Fruit fly (Drosophila melanogaster) whole organism, embryonic: ENCODE measurements around the gene ATPsyngamma.

Experiments
- ATbp ChIP-seq: fragments of 200-800 bp; sonication (Bioruptor generic); optimal IDR thresholded peaks from 2 replicates; lab custom pipeline; 2017; ENCODE audit warnings: missing biosample characterization, mild to moderate bottlenecking, missing genetic modification characterization, missing genetic modification reagents
- Awh ChIP-seq: fragments of 200-800 bp; sonication (Bioruptor generic); IDR thresholded peaks from 2 replicates; pipeline ENCODE4, ENCODE4 v1.3.6; 2022; ENCODE audit warnings: missing biosample characterization, missing genetic modification characterization
- CG11398 ChIP-seq: fragments of 200-800 bp; sonication (Bioruptor generic); optimal IDR thresholded peaks from 2 replicates; lab custom pipeline; 2016; ENCODE audit warnings: missing biosample characterization, missing genetic modification characterization
- CG12299 ChIP-seq: fragments of 200-800 bp; sonication (Bioruptor generic); optimal IDR thresholded peaks from 2 replicates; lab custom pipeline; 2018; ENCODE audit warnings: missing biosample characterization, mild to moderate bottlenecking, missing genetic modification characterization
- CG1233 ChIP-seq: fragments of 200-800 bp; sonication (Bioruptor generic); optimal IDR thresholded peaks from 4 replicates; lab custom pipeline; 2018; ENCODE audit warnings: missing biosample characterization, mild to moderate bottlenecking, missing genetic modification characterization
- CG13775 ChIP-seq: fragments of 200-800 bp; sonication (Bioruptor generic); optimal IDR thresholded peaks from 3 replicates; lab custom pipeline; 2017; ENCODE audit warnings: missing biosample characterization, mild to moderate bottlenecking, missing genetic modification characterization
- CG14441 ChIP-seq: fragments of 200-800 bp; sonication (Bioruptor generic); IDR thresholded peaks from 2 replicates; pipeline ENCODE4 v1.3.6; 2022; ENCODE audit warnings: missing biosample characterization, missing genetic modification characterization
- CG17328 ChIP-seq: fragments of 200-800 bp; sonication (Bioruptor generic); IDR thresholded peaks from 2 replicates; pipeline ENCODE4 v1.3.6; 2022; ENCODE audit warnings: missing biosample characterization, missing genetic modification characterization
- CG7928 ChIP-seq: fragments of 200-800 bp; sonication (Bioruptor generic); optimal IDR thresholded peaks from 2 replicates; lab custom pipeline; 2017; ENCODE audit warnings: missing biosample characterization, mild to moderate bottlenecking, missing genetic modification characterization
- CG8944 ChIP-seq: fragments of 200-800 bp; sonication (Bioruptor generic); optimal IDR thresholded peaks from 3 replicates; lab custom pipeline; 2016; ENCODE audit warnings: missing biosample characterization, missing genetic modification characterization
- CG9932 ChIP-seq: fragments of 200-800 bp; sonication (Bioruptor generic); IDR thresholded peaks from 2 replicates; pipeline ENCODE4 v1.3.6; 2022; ENCODE audit warnings: missing biosample characterization, missing genetic modification characterization
- Dad ChIP-seq: fragments of 200-800 bp; sonication (Bioruptor generic); optimal IDR thresholded peaks from 3 replicates; lab custom pipeline; 2016; ENCODE audit warnings: missing biosample characterization, missing genetic modification characterization
- Doc2 ChIP-seq: fragments of 200-800 bp; sonication (Bioruptor generic); IDR thresholded peaks from 2 replicates; pipeline ENCODE4 v1.3.6; 2022; ENCODE audit warnings: missing biosample characterization, missing genetic modification characterization
- Doc3 ChIP-seq: fragments of 200-800 bp; sonication (Bioruptor generic); IDR thresholded peaks from 3 replicates; pipeline ENCODE4 v1.3.6; 2022; ENCODE audit warnings: missing biosample characterization, missing genetic modification characterization; ENCODE audit not compliant: partially characterized antibody
- Dp ChIP-seq: fragments of 200-800 bp; sonication (Bioruptor generic); optimal IDR thresholded peaks from 2 replicates; lab custom pipeline; 2018; ENCODE audit warnings: missing biosample characterization, mild to moderate bottlenecking, missing genetic modification characterization, moderate library complexity
- ERR ChIP-seq: fragments of 200-800 bp; sonication (Bioruptor generic); optimal IDR thresholded peaks from 2 replicates; lab custom pipeline; 2016; ENCODE audit warnings: missing biosample characterization, missing genetic modification characterization
- Elba2 ChIP-seq: fragments of 200-800 bp; sonication (Bioruptor generic); optimal IDR thresholded peaks from 3 replicates; lab custom pipeline; 2016; ENCODE audit warnings: missing biosample characterization, missing genetic modification characterization
- Kr ChIP-seq: fragments of 200-800 bp; sonication (Bioruptor generic); optimal IDR thresholded peaks from 2 replicates; lab custom pipeline; 2017; ENCODE audit warnings: missing biosample characterization, mild to moderate bottlenecking, missing genetic modification characterization
- Lpt ChIP-seq: fragments of >200 bp; optimal IDR thresholded peaks from 2 replicates; lab custom pipeline; 2018; ENCODE audit warnings: missing biosample characterization, missing genetic modification characterization
- MTF-1 ChIP-seq: fragments of 200-800 bp; sonication (Bioruptor generic); optimal IDR thresholded peaks from 2 replicates; lab custom pipeline; 2018; ENCODE audit warnings: missing biosample characterization, mild to moderate bottlenecking, missing genetic modification characterization, borderline replicate concordance
- Med ChIP-seq: fragments of 200-800 bp; sonication (Bioruptor generic); peaks from one replicate; lab custom pipeline; 2016; ENCODE audit warnings: missing biosample characterization, missing genetic modification characterization, mild to moderate bottlenecking, inconsistent platforms, moderate library complexity
- NFAT ChIP-seq: fragments of 200-800 bp; sonication (Bioruptor generic); IDR thresholded peaks from 2 replicates; pipeline ENCODE4 v1.3.6; 2022; ENCODE audit warnings: missing biosample characterization, missing genetic modification characterization
- Poxn ChIP-seq: fragments of 200-800 bp; sonication (Bioruptor generic); IDR thresholded peaks from 2 replicates; pipeline ENCODE4 v1.3.6; 2022; ENCODE audit warnings: missing biosample characterization, missing genetic modification characterization
- Side ChIP-seq: fragments of 200-800 bp; sonication (Bioruptor generic); optimal IDR thresholded peaks from 2 replicates; lab custom pipeline; 2016; ENCODE audit warnings: missing biosample characterization, missing genetic modification characterization
- Sox102F ChIP-seq: fragments of 200-800 bp; sonication (Bioruptor generic); optimal IDR thresholded peaks from 2 replicates; lab custom pipeline; 2018; ENCODE audit warnings: missing biosample characterization, mild to moderate bottlenecking, missing genetic modification characterization, moderate library complexity
- Stat92E ChIP-seq, 3 experiments: fragments of >200 bp in 2 of 3; fragments of 200-800 bp in 1 of 3; sonication (Bioruptor generic) in 1 of 3; optimal IDR thresholded peaks; 2 replicates each; lab custom pipeline; 2017 to 2019; ENCODE audit warnings: missing biosample characterization in 3 of 3, missing genetic modification characterization in 3 of 3, mild to moderate bottlenecking in 1 of 3, moderate library complexity in 1 of 3
- Xrp1 ChIP-seq: fragments of 200-800 bp; sonication (Bioruptor generic); IDR thresholded peaks from 2 replicates; pipeline ENCODE4 v1.3.6; 2022; ENCODE audit warnings: missing biosample characterization, missing genetic modification characterization
- ac ChIP-seq: fragments of 200-800 bp; sonication (Bioruptor generic); optimal IDR thresholded peaks from 3 replicates; lab custom pipeline; 2017; ENCODE audit warnings: missing biosample characterization, mild to moderate bottlenecking, missing genetic modification characterization
- amos ChIP-seq: fragments of 200-800 bp; sonication (Bioruptor generic); IDR thresholded peaks from 2 replicates; pipeline ENCODE4 v1.3.6; 2022; ENCODE audit warnings: missing biosample characterization, missing genetic modification characterization; ENCODE audit not compliant: partially characterized antibody
- aop ChIP-seq: fragments of 200-800 bp; sonication (Bioruptor generic); IDR thresholded peaks from 2 replicates; pipeline ENCODE4 v1.3.6; 2022; ENCODE audit warnings: missing biosample characterization, missing genetic modification characterization
- bigmax ChIP-seq: fragments of 200-800 bp; sonication (Bioruptor generic); optimal IDR thresholded peaks from 2 replicates; lab custom pipeline; 2018; ENCODE audit warnings: missing biosample characterization, mild to moderate bottlenecking, missing genetic modification characterization
- cg ChIP-seq: fragments of 200-800 bp; sonication (Bioruptor generic); optimal IDR thresholded peaks from 3 replicates; lab custom pipeline; 2019; ENCODE audit warnings: missing biosample characterization, mild to moderate bottlenecking, missing genetic modification characterization, moderate library complexity
- da ChIP-seq: fragments of 200-800 bp; sonication (Bioruptor generic); optimal IDR thresholded peaks from 2 replicates; lab custom pipeline; 2016; ENCODE audit warnings: missing biosample characterization, missing genetic modification characterization
- dm ChIP-seq: fragments of 200-800 bp; sonication (Bioruptor generic); optimal IDR thresholded peaks from 3 replicates; lab custom pipeline; 2016; ENCODE audit warnings: missing biosample characterization, missing genetic modification characterization
- ems ChIP-seq: fragments of 200-800 bp; sonication (Bioruptor generic); optimal IDR thresholded peaks from 3 replicates; lab custom pipeline; 2016; ENCODE audit warnings: missing biosample characterization, missing genetic modification characterization
- fd64A ChIP-seq: fragments of 200-800 bp; sonication (Bioruptor generic); optimal IDR thresholded peaks from 3 replicates; lab custom pipeline; 2018; ENCODE audit warnings: missing biosample characterization, mild to moderate bottlenecking, missing genetic modification characterization
- gt ChIP-seq: fragments of 200-800 bp; sonication (Bioruptor generic); IDR thresholded peaks from 2 replicates; pipeline ENCODE4 v1.3.6; 2022; ENCODE audit warnings: missing biosample characterization, missing genetic modification characterization
- her ChIP-seq: fragments of 200-800 bp; sonication (Bioruptor generic); optimal IDR thresholded peaks from 2 replicates; lab custom pipeline; 2016; ENCODE audit warnings: missing biosample characterization, missing genetic modification characterization
- hkb ChIP-seq, 2 experiments: fragments of 200-800 bp in 1 of 2; fragments of >200 bp in 1 of 2; sonication (Bioruptor generic) in 1 of 2; IDR thresholded peaks in 1 of 2; optimal IDR thresholded peaks in 1 of 2; 2 replicates each; pipeline versions ENCODE4 v1.3.6 to Lab custom; 2017 to 2022; ENCODE audit warnings: missing biosample characterization in 1 of 2, missing genetic modification characterization in 1 of 2
- jigr1 ChIP-seq: fragments of 200-800 bp; sonication (Bioruptor generic); IDR thresholded peaks from 3 replicates; pipeline ENCODE4 v1.3.6; 2022; ENCODE audit warnings: missing biosample characterization, missing genetic modification characterization
- mirr ChIP-seq: fragments of 200-800 bp; sonication (Bioruptor generic); optimal IDR thresholded peaks from 3 replicates; lab custom pipeline; 2018; ENCODE audit warnings: missing biosample characterization, mild to moderate bottlenecking, missing genetic modification characterization
- otp ChIP-seq: fragments of 200-800 bp; sonication (Bioruptor generic); IDR thresholded peaks from 3 replicates; pipeline ENCODE4, ENCODE4 v1.3.6; 2022; ENCODE audit warnings: missing biosample characterization, missing genetic modification characterization
- sens ChIP-seq: fragments of 200-800 bp; sonication (Bioruptor generic); peaks from one replicate; lab custom pipeline; 2016; ENCODE audit warnings: missing biosample characterization, missing genetic modification characterization
- slbo ChIP-seq: fragments of 200-800 bp; sonication (Bioruptor generic); IDR thresholded peaks from 2 replicates; pipeline ENCODE4 v1.3.6; 2022; ENCODE audit warnings: missing biosample characterization, missing genetic modification characterization
- sug ChIP-seq: fragments of 200-800 bp; optimal IDR thresholded peaks from 2 replicates; lab custom pipeline; 2019; ENCODE audit warnings: missing biosample characterization, mild to moderate bottlenecking, missing genetic modification characterization, moderate library complexity
- tgo ChIP-seq: fragments of 200-800 bp; sonication (Bioruptor generic); IDR thresholded peaks from 3 replicates; pipeline ENCODE4 v1.3.6; 2022; ENCODE audit warnings: missing biosample characterization, missing genetic modification characterization
- ttk ChIP-seq: fragments of 200-800 bp; sonication (Bioruptor generic); IDR thresholded peaks from 2 replicates; pipeline ENCODE4 v2.1.2; 2022; ENCODE audit warnings: missing biosample characterization, missing genetic modification characterization
- zfh1 ChIP-seq: fragments of 200-800 bp; sonication (Bioruptor generic); IDR thresholded peaks from 3 replicates; pipeline ENCODE4 v1.3.6; 2022; ENCODE audit warnings: missing biosample characterization, missing genetic modification characterization

ATPsyngamma gene

DNA sequence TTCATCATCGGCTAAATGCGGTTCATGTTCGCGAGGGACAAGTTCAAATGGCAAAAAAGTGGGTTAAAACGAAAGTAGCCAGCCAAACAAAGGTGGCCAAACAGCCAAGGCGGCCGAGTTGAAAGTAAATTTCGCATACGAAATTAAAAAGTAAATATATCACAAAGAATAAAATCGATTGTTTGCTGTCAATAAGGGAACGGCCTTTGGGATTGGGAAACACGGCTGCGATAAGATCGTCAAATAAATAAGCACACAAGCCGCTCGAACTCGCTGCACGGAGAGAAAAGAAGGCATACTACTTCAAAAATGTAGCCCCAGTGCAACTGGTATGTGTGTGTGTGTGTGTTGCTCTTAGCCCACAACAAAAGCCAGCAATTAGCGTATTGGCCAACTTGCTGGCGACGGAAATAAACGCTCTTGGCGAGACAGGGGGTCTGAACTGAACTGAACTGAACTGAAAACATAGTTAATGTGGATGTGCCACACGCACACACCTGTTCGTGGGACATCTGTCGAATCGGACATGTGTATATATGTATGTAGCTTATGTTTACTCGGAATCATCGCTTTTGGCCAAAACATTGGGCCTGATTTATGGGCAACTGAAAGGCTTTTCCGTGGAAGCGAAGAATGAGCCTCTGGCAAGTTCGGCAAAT is 39.1 kb upstream of the ATPsyngamma start (continued):
- no peak for TF ChIP-seq gt
- no peak for TF ChIP-seq NFAT (GFP tag; lab: Robert Waterston, UW)
- no peak for TF ChIP-seq Dp (GFP tag; lab: Kevin White, UChicago)
- peak; percentile 73; the same call in 1 of the 2 replicates for TF ChIP-seq Awh (GFP tag; lab: Robert Waterston, UW)
- no peak for TF ChIP-seq Doc2 (GFP tag; lab: Robert Waterston, UW)
- no peak for TF ChIP-seq CG14441
- no peak for TF ChIP-seq ERR (GFP tag; lab: Kevin White, UChicago)
- no peak for TF ChIP-seq ac (GFP tag; lab: Kevin White, UChicago)
- no peak for TF ChIP-seq bigmax (GFP tag; lab: Kevin White, UChicago)
- no peak for TF ChIP-seq ems (GFP tag; lab: Kevin White, UChicago)
- TF ChIP-seq Poxn (GFP tag; lab: Robert Waterston, UW), result no peak
- TF ChIP-seq otp (GFP tag; lab: Robert Waterston, UW), result 0 out of 3 replicates have a peak, but pooled peaks have one; percentile 16
- no peak for TF ChIP-seq Lpt (GFP tag; lab: Kevin White, UChicago)
- no peak for TF ChIP-seq Stat92E (GFP tag; optimal IDR thresholded peaks at IDR 0.05; lab: Kevin White, UChicago)
- TF ChIP-seq Doc3, result no peak
- TF ChIP-seq CG13775 (GFP tag; lab: Kevin White, UChicago), result no peak
- TF ChIP-seq CG12299 (tag; lab: Kevin White, UChicago), result no peak
- TF ChIP-seq Sox102F (GFP tag; lab: Kevin White, UChicago), result peak; percentile 18
- TF ChIP-seq CG9932, result peak; percentile 35; the same call in 1 of the 2 replicates
- TF ChIP-seq CG1233 (GFP tag; lab: Kevin White, UChicago), result no peak
- TF ChIP-seq CG11398 (GFP tag; lab: Kevin White, UChicago), result no peak
- TF ChIP-seq sug, result peak; percentile 77
- TF ChIP-seq Dad (GFP tag; lab: Kevin White, UChicago), result no peak
- TF ChIP-seq Med (GFP tag; lab: Kevin White, UChicago), result peak; percentile 55
- no peak for TF ChIP-seq da (GFP tag; lab: Kevin White, UChicago)
- TF ChIP-seq cg (GFP tag; lab: Kevin White, UChicago), result peak; percentile 33
- peak; percentile 25 for TF ChIP-seq mirr
- TF ChIP-seq CG7928 (GFP tag; lab: Kevin White, UChicago), result no peak
- TF ChIP-seq her (GFP tag; lab: Kevin White, UChicago), result no peak
- peak; percentile 29 for TF ChIP-seq ATbp (GFP tag; lab: Kevin White, UChicago)
- TF ChIP-seq aop (GFP tag; lab: Robert Waterston, UW), result no peak
- TF ChIP-seq amos, result no peak
- no peak for TF ChIP-seq CG8944 (GFP tag; lab: Kevin White, UChicago)
- no peak for TF ChIP-seq Elba2 (GFP tag; lab: Kevin White, UChicago)

DNA sequence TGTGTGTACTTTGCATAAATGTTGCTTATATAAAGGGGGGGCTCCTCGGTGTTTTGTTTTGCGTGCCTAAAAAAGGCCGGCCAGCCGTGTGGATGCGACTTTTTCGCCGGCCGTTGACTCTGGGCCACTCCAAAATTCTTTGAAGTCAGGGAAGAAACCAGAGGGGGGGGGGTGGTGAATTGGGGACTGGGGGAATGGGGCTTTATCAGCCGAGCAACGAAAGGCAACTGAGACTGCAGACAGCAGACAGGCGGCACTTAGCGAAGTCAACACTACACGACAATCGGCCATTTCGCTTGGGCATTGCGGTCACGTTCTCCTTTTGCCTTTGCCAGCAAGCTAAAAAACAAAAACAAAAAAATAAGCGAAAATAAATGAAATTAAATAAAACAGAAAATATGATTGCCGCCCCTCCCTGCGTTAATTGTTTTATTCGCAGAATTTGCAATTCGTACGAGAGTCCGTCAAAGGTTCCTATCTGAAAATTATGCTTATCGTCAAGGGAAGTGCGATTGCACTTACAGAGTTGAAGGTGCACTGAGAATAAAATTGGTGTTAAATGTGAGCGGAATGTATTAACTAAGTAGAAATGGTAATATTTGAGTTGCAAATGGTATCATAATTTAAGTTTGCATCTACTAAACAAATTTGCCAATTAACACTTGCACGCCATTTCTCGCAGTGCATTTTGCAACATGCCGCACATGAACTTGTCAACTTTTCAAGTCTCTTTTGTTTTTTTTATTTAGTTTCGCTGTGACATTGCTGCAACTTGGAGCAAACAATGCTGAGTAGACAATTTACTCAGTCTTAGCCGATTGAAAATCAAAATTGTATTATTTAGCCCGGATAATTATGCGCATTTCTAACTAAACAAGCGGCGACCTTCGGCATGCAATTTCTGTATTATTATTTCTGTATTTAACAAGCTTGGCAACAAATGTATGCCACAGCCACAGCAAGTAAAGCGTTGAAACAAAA is 37.3 kb upstream of the ATPsyngamma start:
- TF ChIP-seq zfh1 (GFP tag; lab: Robert Waterston, UW) (no peak), CG17328 (GFP tag; lab: Robert Waterston, UW) (peak; percentile 28; the same call in 1 of the 2 replicates), sens (GFP tag; lab: Kevin White, UChicago) (peak; percentile 80), slbo (peak; percentile 34; the same call in 1 of the 2 replicates), dm (no peak), fd64A (GFP tag; lab: Kevin White, UChicago) (no peak), ttk (GFP tag; lab: Robert Waterston, UW) (0 out of 2 replicates have a peak, but pooled peaks have one; percentile 28), jigr1 (GFP tag; lab: Robert Waterston, UW) (0 out of 3 replicates have a peak, but pooled peaks have one; percentile 33), Xrp1 (GFP tag; lab: Robert Waterston, UW) (peak; percentile 43; the same call in 1 of the 2 replicates), tgo (GFP tag; lab: Robert Waterston, UW) (0 out of 3 replicates have a peak, but pooled peaks have one; percentile 14), hkb (optimal IDR thresholded peaks at IDR 0.05; lab: Kevin White, UChicago) (no peak), hkb (GFP tag; IDR thresholded peaks at IDR 0.05; lab: Robert Waterston, UW) (peak; percentile 41; the same call in 1 of the 2 replicates), Kr (GFP tag; lab: Kevin White, UChicago) (no peak), MTF-1 (no peak), Side (no peak)
